Fruit fly (Drosophila melanogaster) whole organism, prepupa: ENCODE results near the gene CG43255.
A peak's percentile ranks its signal among the peaks of the same experiment; 100 is the strongest.

Experiments
- Blimp-1 ChIP-seq: fragments of 200-800 bp; sonication (Bioruptor generic); optimal IDR thresholded peaks from 3 replicates; lab custom pipeline; 2017; ENCODE audit warnings: missing biosample characterization, missing genetic modification characterization, mild to moderate bottlenecking, moderate library complexity, missing genetic modification reagents
- CG10669 ChIP-seq: fragments of 200-800 bp; sonication (Bioruptor generic); optimal IDR thresholded peaks from 3 replicates; lab custom pipeline; 2018; ENCODE audit warnings: missing biosample characterization, mild to moderate bottlenecking, missing genetic modification characterization, moderate library complexity
- CG11294 ChIP-seq: fragments of 200-800 bp; sonication (Bioruptor generic); IDR thresholded peaks from 2 replicates; pipeline ENCODE4 v1.3.6; 2022; ENCODE audit warnings: missing biosample characterization, missing genetic modification characterization
- CG11762 ChIP-seq: fragments of 200-800 bp; sonication (Bioruptor generic); optimal IDR thresholded peaks from 3 replicates; lab custom pipeline; 2016; ENCODE audit warnings: missing biosample characterization, missing genetic modification characterization; ENCODE audit not compliant: insufficient read depth
- CG11902 ChIP-seq: fragments of 200-800 bp; sonication (Bioruptor generic); optimal IDR thresholded peaks from 3 replicates; lab custom pipeline; 2016; ENCODE audit warnings: missing biosample characterization, missing genetic modification characterization
- CG3032 ChIP-seq: fragments of 200-800 bp; optimal IDR thresholded peaks from 2 replicates; lab custom pipeline; 2019; ENCODE audit warnings: missing biosample characterization, mild to moderate bottlenecking, missing genetic modification characterization, moderate library complexity
- CG31627 ChIP-seq: fragments of 200-800 bp; sonication (Bioruptor generic); optimal IDR thresholded peaks from 3 replicates; lab custom pipeline; 2016; ENCODE audit warnings: missing biosample characterization, missing genetic modification characterization
- CG32006 ChIP-seq: fragments of 200-800 bp; sonication (Bioruptor generic); optimal IDR thresholded peaks from 3 replicates; lab custom pipeline; 2017; ENCODE audit warnings: missing biosample characterization, mild to moderate bottlenecking, missing genetic modification characterization
- CG3919 ChIP-seq: fragments of 200-800 bp; sonication (Bioruptor generic); optimal IDR thresholded peaks from 3 replicates; lab custom pipeline; 2016; ENCODE audit warnings: missing biosample characterization, missing genetic modification characterization
- CG6163 ChIP-seq: fragments of 200-800 bp; sonication (Bioruptor generic); IDR thresholded peaks from 3 replicates; pipeline ENCODE4 v1.3.6; 2022; ENCODE audit warnings: missing biosample characterization, missing genetic modification characterization
- CG6276 ChIP-seq: fragments of 200-800 bp; sonication (Bioruptor generic); optimal IDR thresholded peaks from 2 replicates; lab custom pipeline; 2017; ENCODE audit warnings: missing biosample characterization, mild to moderate bottlenecking, missing genetic modification characterization
- CG6792 ChIP-seq: fragments of 200-800 bp; sonication (Bioruptor generic); optimal IDR thresholded peaks from 3 replicates; lab custom pipeline; 2016; ENCODE audit warnings: missing biosample characterization, missing genetic modification characterization
- CG6808 ChIP-seq: fragments of 200-800 bp; sonication (Bioruptor generic); optimal IDR thresholded peaks from 3 replicates; lab custom pipeline; 2017; ENCODE audit warnings: missing biosample characterization, missing genetic modification characterization, mild to moderate bottlenecking, moderate library complexity, missing genetic modification reagents
- CG8632 ChIP-seq: fragments of 200-800 bp; sonication (Bioruptor generic); optimal IDR thresholded peaks from 3 replicates; lab custom pipeline; 2016; ENCODE audit warnings: missing biosample characterization, missing genetic modification characterization
- Eip75B ChIP-seq: fragments of 200-800 bp; sonication (Bioruptor generic); optimal IDR thresholded peaks from 3 replicates; lab custom pipeline; 2016; ENCODE audit warnings: missing biosample characterization, missing genetic modification characterization
- Eip78C ChIP-seq: fragments of 200-800 bp; sonication (Bioruptor generic); peaks from one replicate; lab custom pipeline; 2016; ENCODE audit warnings: missing biosample characterization, missing genetic modification characterization
- Eip93F ChIP-seq: fragments of 200-800 bp; sonication (Bioruptor generic); optimal IDR thresholded peaks from 2 replicates; lab custom pipeline; 2016; ENCODE audit warnings: missing biosample characterization, mild to moderate bottlenecking, missing genetic modification characterization
- Gug ChIP-seq: fragments of 200-800 bp; sonication (Bioruptor generic); IDR thresholded peaks from 2 replicates; pipeline ENCODE4 v1.3.6; 2022; ENCODE audit warnings: missing biosample characterization, missing genetic modification characterization
- Hr4 ChIP-seq: fragments of 200-800 bp; sonication (Bioruptor generic); optimal IDR thresholded peaks from 3 replicates; lab custom pipeline; 2016; ENCODE audit warnings: missing biosample characterization, missing genetic modification characterization
- Met ChIP-seq: fragments of 200-800 bp; sonication (Bioruptor generic); optimal IDR thresholded peaks from 3 replicates; lab custom pipeline; 2016; ENCODE audit warnings: missing biosample characterization, missing genetic modification characterization
- OdsH ChIP-seq: fragments of 200-800 bp; sonication (Bioruptor generic); optimal IDR thresholded peaks from 3 replicates; lab custom pipeline; 2016; ENCODE audit warnings: missing biosample characterization, missing genetic modification characterization
- Smox ChIP-seq: fragments of 200-800 bp; sonication (Bioruptor generic); optimal IDR thresholded peaks from 3 replicates; lab custom pipeline; 2016; ENCODE audit warnings: missing biosample characterization, missing genetic modification characterization
- Sox14 ChIP-seq: fragments of 200-800 bp; sonication (Bioruptor generic); optimal IDR thresholded peaks from 3 replicates; lab custom pipeline; 2016; ENCODE audit warnings: missing biosample characterization, missing genetic modification characterization
- Sox15 ChIP-seq: fragments of 200-800 bp; sonication (Bioruptor generic); optimal IDR thresholded peaks from 3 replicates; lab custom pipeline; 2016; ENCODE audit warnings: missing biosample characterization, missing genetic modification characterization
- acj6 ChIP-seq: fragments of 200-800 bp; sonication (Bioruptor generic); optimal IDR thresholded peaks from 3 replicates; lab custom pipeline; 2016; ENCODE audit warnings: missing biosample characterization, missing genetic modification characterization
- cyc ChIP-seq: fragments of 200-800 bp; sonication (Bioruptor generic); optimal IDR thresholded peaks from 3 replicates; lab custom pipeline; 2016; ENCODE audit warnings: missing biosample characterization, missing genetic modification characterization
- dac ChIP-seq: fragments of 200-800 bp; sonication (Bioruptor generic); optimal IDR thresholded peaks from 2 replicates; lab custom pipeline; 2017; ENCODE audit warnings: missing biosample characterization, mild to moderate bottlenecking, missing genetic modification characterization
- dsx ChIP-seq: fragments of 200-800 bp; optimal IDR thresholded peaks from 3 replicates; lab custom pipeline; 2019; ENCODE audit warnings: missing biosample characterization, mild to moderate bottlenecking, missing genetic modification characterization, moderate library complexity; ENCODE audit not compliant: poor library complexity, severe bottlenecking
- eg ChIP-seq: fragments of 200-800 bp; sonication (Bioruptor generic); IDR thresholded peaks from 3 replicates; pipeline ENCODE4 v1.3.6; 2022; ENCODE audit warnings: missing biosample characterization, missing genetic modification characterization
- fd59A ChIP-seq: fragments of 200-800 bp; sonication (Bioruptor generic); optimal IDR thresholded peaks from 2 replicates; lab custom pipeline; 2017; ENCODE audit warnings: missing biosample characterization, mild to moderate bottlenecking, missing genetic modification characterization, missing genetic modification reagents
- fd85E ChIP-seq: fragments of 200-800 bp; sonication (Bioruptor generic); optimal IDR thresholded peaks from 3 replicates; lab custom pipeline; 2016; ENCODE audit warnings: missing biosample characterization, missing genetic modification characterization
- fkh ChIP-seq: fragments of 200-800 bp; sonication (Bioruptor generic); optimal IDR thresholded peaks from 3 replicates; lab custom pipeline; 2017; ENCODE audit warnings: missing biosample characterization, mild to moderate bottlenecking, missing genetic modification characterization, moderate library complexity
- lz ChIP-seq: fragments of 200-800 bp; sonication (Bioruptor generic); optimal IDR thresholded peaks from 3 replicates; lab custom pipeline; 2016; ENCODE audit warnings: missing biosample characterization, missing genetic modification characterization
- net ChIP-seq: fragments of 200-800 bp; sonication (Bioruptor generic); optimal IDR thresholded peaks from 3 replicates; lab custom pipeline; 2016; ENCODE audit warnings: missing biosample characterization, missing genetic modification characterization
- salr ChIP-seq, 2 experiments: fragments of 200-800 bp; sonication (Bioruptor generic); optimal IDR thresholded peaks; 3 replicates each; lab custom pipeline; 2016 to 2018; ENCODE audit warnings: missing biosample characterization in 2 of 2, missing genetic modification characterization in 2 of 2, mild to moderate bottlenecking in 1 of 2
- spab ChIP-seq: fragments of 200-800 bp; sonication (Bioruptor generic); optimal IDR thresholded peaks from 2 replicates; lab custom pipeline; 2017; ENCODE audit warnings: missing biosample characterization, mild to moderate bottlenecking, missing genetic modification characterization, missing genetic modification reagents
- ss ChIP-seq, 2 experiments: fragments of 200-800 bp; sonication (Bioruptor generic); optimal IDR thresholded peaks; 2 replicates in 1 of 2; 3 replicates in 1 of 2; lab custom pipeline; 2017 to 2018; ENCODE audit warnings: mild to moderate bottlenecking in 2 of 2, missing biosample characterization in 2 of 2, missing genetic modification characterization in 2 of 2, moderate library complexity in 1 of 2
- topi ChIP-seq: fragments of 200-800 bp; sonication (Bioruptor generic); optimal IDR thresholded peaks from 3 replicates; lab custom pipeline; 2016; ENCODE audit warnings: missing biosample characterization, missing genetic modification characterization
- vri ChIP-seq: fragments of 200-800 bp; sonication (Bioruptor generic); optimal IDR thresholded peaks from 3 replicates; lab custom pipeline; 2016; ENCODE audit warnings: missing biosample characterization, mild to moderate bottlenecking, missing genetic modification characterization

The CG43255 gene

DNA sequence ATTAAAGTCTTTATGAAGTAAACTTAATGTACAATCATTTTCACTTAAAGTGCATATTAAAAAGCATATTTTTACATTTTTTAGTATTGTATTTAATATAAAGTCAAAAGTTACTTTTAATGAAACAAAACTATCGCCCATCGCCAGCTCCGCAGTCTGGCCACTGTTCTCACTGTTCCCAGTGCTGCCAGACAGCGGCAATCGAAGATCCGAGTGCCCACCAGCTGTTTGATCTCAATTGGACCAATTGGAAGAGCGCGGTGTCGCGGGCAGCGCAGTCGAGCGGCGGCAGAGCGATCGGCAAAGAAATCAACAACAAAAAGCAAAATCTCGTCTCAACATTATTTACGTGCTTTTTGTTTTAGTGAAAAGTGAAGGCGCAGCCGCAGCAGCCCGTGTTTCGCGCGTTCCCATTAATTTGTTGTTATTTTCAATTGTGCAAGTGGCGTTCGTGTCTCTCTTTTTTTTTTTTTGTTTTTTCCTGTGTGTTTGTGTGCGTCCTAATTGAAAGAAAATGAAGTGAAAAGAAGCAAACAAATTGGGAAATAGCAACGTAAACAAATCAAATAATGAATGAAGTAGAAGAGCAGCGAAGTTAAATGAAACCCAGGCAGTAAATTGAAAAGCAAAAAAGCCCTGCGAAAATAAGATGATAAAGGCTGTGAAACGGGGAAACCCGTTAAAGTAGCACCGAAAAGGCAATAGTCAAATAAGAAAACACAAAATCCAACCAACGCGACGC lies 16.8 kb upstream of the CG43255 start, which contains the start of gene rdgA (continued):
- TF ChIP-seq CG6163 (GFP tag; lab: Robert Waterston, UW) (peak; percentile 51; the same call in 2 of the 3 replicates), OdsH (GFP tag; lab: Kevin White, UChicago) (peak; percentile 20), CG6276 (GFP tag; lab: Kevin White, UChicago) (peak; percentile 53), fkh (GFP tag; lab: Kevin White, UChicago) (peak; percentile 17), salr (GFP tag; optimal IDR thresholded peaks at IDR 0.05; lab: Kevin White, UChicago) (no peak), Hr4 (GFP tag; lab: Kevin White, UChicago) (peak; percentile 2), CG6808 (GFP tag; lab: Kevin White, UChicago) (no peak), cyc (GFP tag; lab: Kevin White, UChicago) (peak; percentile 0), Gug (no peak), fd85E (no peak), CG11762 (GFP tag; lab: Kevin White, UChicago) (no peak), Sox14 (GFP tag; lab: Kevin White, UChicago) (no peak)
- TF ChIP-seq, all 60 proteins: peak for 19

DNA sequence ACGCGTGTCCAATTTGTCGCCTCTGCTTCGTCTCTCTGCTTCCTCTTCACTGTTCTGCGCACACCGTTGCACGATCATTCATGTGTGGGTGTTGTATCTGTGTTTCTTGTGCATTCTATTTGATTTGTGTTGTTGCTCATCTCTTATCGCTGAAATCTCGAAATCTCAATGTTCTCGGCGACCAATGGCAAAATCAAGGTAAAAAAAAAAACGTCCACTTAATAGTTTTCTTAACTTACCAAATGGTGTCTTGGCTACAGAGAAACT lies 16.3 kb upstream of the CG43255 start:
- no peak for TF ChIP-seq Sox15 (GFP tag; lab: Kevin White, UChicago)
- TF ChIP-seq CG11902 (GFP tag; lab: Kevin White, UChicago) = no peak
- no peak for TF ChIP-seq Smox
- TF ChIP-seq fd85E = no peak
- TF ChIP-seq CG6792 (GFP tag; lab: Kevin White, UChicago) = no peak
- no peak for TF ChIP-seq fkh (GFP tag; lab: Kevin White, UChicago)
- no peak for TF ChIP-seq Eip75B (GFP tag; lab: Kevin White, UChicago)
- no peak for TF ChIP-seq eg (GFP tag; lab: Robert Waterston, UW)
- no peak for TF ChIP-seq Eip93F (GFP tag; lab: Kevin White, UChicago)
- TF ChIP-seq fd59A (GFP tag; lab: Kevin White, UChicago) = no peak

DNA sequence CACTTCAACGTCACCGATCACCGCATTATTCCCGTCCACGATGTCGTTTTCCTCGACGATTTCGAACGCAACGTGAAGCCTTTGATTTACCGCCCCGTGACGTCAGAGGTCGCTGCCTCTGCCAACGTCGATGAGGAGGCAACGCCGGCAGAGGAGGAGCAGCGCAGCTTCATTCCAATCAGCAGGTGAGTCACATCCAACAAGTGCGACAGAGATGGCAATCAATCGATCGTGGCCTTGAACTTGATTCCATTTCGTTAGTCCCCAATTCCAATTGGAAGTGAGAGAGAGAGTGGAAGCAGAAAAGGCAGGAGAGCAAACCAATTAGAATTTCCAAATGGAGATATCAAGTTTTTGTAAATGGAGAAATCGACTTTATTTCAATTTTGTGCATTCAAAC lies 15.6 kb upstream of the CG43255 start:
- peak; percentile 2 for TF ChIP-seq Blimp-1 (GFP tag; lab: Kevin White, UChicago)
- no peak for TF ChIP-seq CG11902 (GFP tag; lab: Kevin White, UChicago)
- TF ChIP-seq, all 60 proteins: peak for 1

DNA sequence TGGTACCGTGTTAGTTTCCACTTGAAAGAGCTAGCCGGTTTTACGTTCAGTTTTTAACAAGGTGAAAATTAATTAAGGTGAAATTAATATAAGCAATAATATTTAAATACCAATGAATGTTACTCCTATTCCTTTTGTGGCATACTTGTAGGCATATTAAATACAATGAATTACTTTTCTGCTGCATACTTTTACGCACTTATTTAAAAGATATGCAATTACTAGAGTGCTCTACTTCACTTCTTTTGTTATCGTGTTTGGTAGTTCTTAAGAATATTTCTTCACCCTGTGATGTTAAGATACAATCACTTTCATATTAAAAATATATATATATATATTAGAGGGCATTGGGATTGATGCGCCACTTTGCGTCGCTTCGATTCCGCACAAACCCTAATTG lies 11.9 kb upstream of the CG43255 start:
- TF ChIP-seq cyc (GFP tag; lab: Kevin White, UChicago) = no peak
- TF ChIP-seq CG31627 (GFP tag; lab: Kevin White, UChicago) = no peak
- no peak for TF ChIP-seq lz (GFP tag; lab: Kevin White, UChicago)
- TF ChIP-seq vri (GFP tag; lab: Kevin White, UChicago) = no peak
- no peak for TF ChIP-seq CG3032 (tag; lab: Kevin White, UChicago)
- no peak for TF ChIP-seq CG6792 (GFP tag; lab: Kevin White, UChicago)
- TF ChIP-seq net (GFP tag; lab: Kevin White, UChicago) = no peak
- no peak for TF ChIP-seq acj6 (GFP tag; lab: Kevin White, UChicago)
- TF ChIP-seq, all 60 proteins: peak for 0

DNA sequence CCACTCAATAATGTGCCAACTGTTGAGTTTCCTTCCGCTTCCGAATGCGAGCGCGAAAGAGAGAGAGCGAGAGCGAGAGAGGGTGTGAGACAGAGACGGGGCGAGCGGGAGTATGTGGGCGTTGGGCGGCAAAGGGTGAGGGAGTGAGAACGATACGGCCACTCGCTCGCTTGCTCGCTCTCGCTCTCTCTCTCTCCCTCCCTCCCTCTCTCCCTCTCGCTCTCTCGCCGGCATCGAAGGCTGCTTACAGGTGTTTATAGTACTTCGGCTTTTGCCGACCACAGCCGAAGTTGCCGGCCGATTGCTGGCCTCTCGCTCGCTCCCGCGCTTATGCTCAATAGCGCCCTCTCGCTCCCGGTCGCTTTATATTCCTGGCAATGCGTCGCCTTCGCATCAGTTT lies 1.0 kb downstream of the CG43255 start:
- no peak for TF ChIP-seq Gug
- TF ChIP-seq Blimp-1 (GFP tag; lab: Kevin White, UChicago) = no peak
- no peak for TF ChIP-seq CG10669
- TF ChIP-seq topi (GFP tag; lab: Kevin White, UChicago) = no peak
- TF ChIP-seq CG32006 (GFP tag; lab: Kevin White, UChicago) = no peak
- no peak for TF ChIP-seq Sox14 (GFP tag; lab: Kevin White, UChicago)
- no peak for TF ChIP-seq Smox
- TF ChIP-seq CG11294 = no peak
- TF ChIP-seq fd85E = no peak
- peak; percentile 15 for TF ChIP-seq CG3919 (GFP tag; lab: Kevin White, UChicago)
- no peak for TF ChIP-seq Eip75B (GFP tag; lab: Kevin White, UChicago)
- TF ChIP-seq ss (GFP tag; optimal IDR thresholded peaks at IDR 0.05; lab: Kevin White, UChicago) = peak in 1 of 2 experiments; percentile 31
- TF ChIP-seq dsx (GFP tag; lab: Kevin White, UChicago) = no peak
- TF ChIP-seq net (GFP tag; lab: Kevin White, UChicago) = peak; percentile 27
- peak; percentile 36; the same call in 2 of the 3 replicates for TF ChIP-seq CG6163 (GFP tag; lab: Robert Waterston, UW)
- TF ChIP-seq CG8632 = no peak
- peak; percentile 33 for TF ChIP-seq Eip78C (GFP tag; lab: Kevin White, UChicago)
- no peak for TF ChIP-seq Met (GFP tag; lab: Kevin White, UChicago)
- no peak for TF ChIP-seq CG11762 (GFP tag; lab: Kevin White, UChicago)
- TF ChIP-seq vri (GFP tag; lab: Kevin White, UChicago) = no peak
- TF ChIP-seq CG31627 (GFP tag; lab: Kevin White, UChicago) = no peak
- TF ChIP-seq CG11902 (GFP tag; lab: Kevin White, UChicago) = no peak
- no peak for TF ChIP-seq dac (GFP tag; lab: Kevin White, UChicago)
- TF ChIP-seq spab = no peak
